Fruit fly (Drosophila melanogaster): ENCODE results near the gene CAH5.
A peak's percentile ranks its signal among the peaks of the same experiment; 100 is the strongest.

Gene CAH5

dm6 chr3R:31252093-31252962 lies 10.1 kb upstream of the CAH5 start, which contains the start of the genes qless and mRpL32 (continued):
- TF ChIP-seq E2f1 (GFP tag; IDR thresholded peaks at IDR 0.05) (peak; percentile 86), cad (GFP tag; optimal IDR thresholded peaks at IDR 0.05) (no peak), HLH3B (GFP tag; IDR thresholded peaks at IDR 0.05) (peak; percentile 65), dati (GFP tag; IDR thresholded peaks at IDR 0.05) (peak; percentile 70), CG4617 (GFP tag; optimal IDR thresholded peaks at IDR 0.05; ENCODE audit: borderline replicate concordance) (peak; percentile 33), her (GFP tag; optimal IDR thresholded peaks at IDR 0.05) (no peak), CG18599 (GFP tag; optimal IDR thresholded peaks at IDR 0.05) (peak; percentile 55), wor (GFP tag; IDR thresholded peaks at IDR 0.05) (no peak), CG4707 (GFP tag; optimal IDR thresholded peaks at IDR 0.05) (no peak), CG4820 (GFP tag; optimal IDR thresholded peaks at IDR 0.05) (peak; percentile 69), CG43689 (GFP tag; IDR thresholded peaks at IDR 0.05) (peak; percentile 13; the same call in 1 of the 2 replicates), Side (GFP tag; optimal IDR thresholded peaks at IDR 0.05) (peak; percentile 59), Oaz (GFP tag; IDR thresholded peaks at IDR 0.05) (no peak), Bdp1 (GFP tag; optimal IDR thresholded peaks at IDR 0.05) (peak; percentile 26), schlank (tag; optimal IDR thresholded peaks at IDR 0.05) (no peak), Dbx (GFP tag; IDR thresholded peaks at IDR 0.05) (peak; percentile 79), CHES-1-like (GFP tag; optimal IDR thresholded peaks at IDR 0.05) (peak; percentile 58), corto (GFP tag; optimal IDR thresholded peaks at IDR 0.05) (no peak), Stat92E (GFP tag; optimal IDR thresholded peaks at IDR 0.05) (no peak), CG9817 (tag; optimal IDR thresholded peaks at IDR 0.05) (peak; percentile 33), CG8944 (GFP tag; optimal IDR thresholded peaks at IDR 0.05) (peak; percentile 72), chinmo (GFP tag; IDR thresholded peaks at IDR 0.05; ENCODE audit: partially characterized antibody) (peak; percentile 52; the same call in 1 of the 4 replicates), CG13894 (tag; optimal IDR thresholded peaks at IDR 0.05) (no peak), CG7357 (GFP tag; IDR thresholded peaks at IDR 0.05) (peak; percentile 70; the same call in 2 of the 3 replicates), caup (GFP tag; optimal IDR thresholded peaks at IDR 0.05; ENCODE audit: severe bottlenecking) (peak; percentile 46), C15 (GFP tag; IDR thresholded peaks at IDR 0.05) (0 out of 3 replicates have a peak, but pooled peaks have one; percentile 34), CG3281 (GFP tag; optimal IDR thresholded peaks at IDR 0.05) (peak; percentile 42), wdn (GFP tag; IDR thresholded peaks at IDR 0.05) (no peak), gfzf (GFP tag; optimal IDR thresholded peaks at IDR 0.05) (peak; percentile 49), CG6272 (GFP tag; IDR thresholded peaks at IDR 0.05) (peak; percentile 79), bcd (GFP tag; optimal IDR thresholded peaks at IDR 0.05) (peak; percentile 41), CG13287 (GFP tag; IDR thresholded peaks at IDR 0.05; ENCODE audit: partially characterized antibody) (peak; percentile 93), CG11398 (GFP tag; optimal IDR thresholded peaks at IDR 0.05) (no peak), eyg (GFP tag; optimal IDR thresholded peaks at IDR 0.05) (peak; percentile 42), CG11456 (GFP tag; IDR thresholded peaks at IDR 0.05) (peak; percentile 82), CkIIα-i1 (GFP tag; IDR thresholded peaks at IDR 0.05) (no peak), mirr (GFP tag; optimal IDR thresholded peaks at IDR 0.05) (peak; percentile 14), gsb (GFP tag; IDR thresholded peaks at IDR 0.05) (no peak), CG17359 (tag; optimal IDR thresholded peaks at IDR 0.05) (peak; percentile 76), sima (GFP tag; optimal IDR thresholded peaks at IDR 0.05) (no peak), bigmax (GFP tag; optimal IDR thresholded peaks at IDR 0.05) (no peak), H15 (GFP tag; IDR thresholded peaks at IDR 0.05) (peak; percentile 80), Drgx (GFP tag; IDR thresholded peaks at IDR 0.05) (peak; percentile 60), CG33557 (GFP tag; optimal IDR thresholded peaks at IDR 0.05) (no peak), CG1792 (GFP tag; optimal IDR thresholded peaks at IDR 0.05) (peak; percentile 74), CG8478 (optimal IDR thresholded peaks at IDR 0.05) (no peak), lilli (GFP tag; optimal IDR thresholded peaks at IDR 0.05) (peak; percentile 70), lov (optimal IDR thresholded peaks at IDR 0.05) (no peak), lov (GFP tag; IDR thresholded peaks at IDR 0.05) (peak; percentile 82), ranshi (GFP tag; IDR thresholded peaks at IDR 0.05) (0 out of 2 replicates have a peak, but pooled peaks have one; percentile 41)
